Fruit fly (Drosophila melanogaster): ENCODE data around the gene OtopLa.

- no peak for TF ChIP-seq Rel (GFP tag; optimal IDR thresholded peaks at IDR 0.05)
- no peak for TF ChIP-seq Rel (tag; optimal IDR thresholded peaks at IDR 0.05)
- TF ChIP-seq Sp1 (GFP tag; optimal IDR thresholded peaks at IDR 0.05): no peak
- TF ChIP-seq br (GFP tag; optimal IDR thresholded peaks at IDR 0.05): no peak
- TF ChIP-seq lola (GFP tag; optimal IDR thresholded peaks at IDR 0.05): no peak
- TF ChIP-seq tai (GFP tag; optimal IDR thresholded peaks at IDR 0.05): no peak
- no peak for TF ChIP-seq dmrt93B (GFP tag; optimal IDR thresholded peaks at IDR 0.05)
- TF ChIP-seq psq (GFP tag; optimal IDR thresholded peaks at IDR 0.05): no peak
Observed at dm6 chrX:5637543-5637942, 10.7 kb downstream of the OtopLa start.

All from whole organism, wandering third instar larva.